Worm (Caenorhabditis elegans) whole organism, late embryonic: ENCODE measurements around the gene srbc-2.

Experiments used
- ama-1 ChIP-seq: fragments of 150-350 bp; optimal IDR thresholded peaks from 2 replicates; lab custom pipeline; 2014
- tbx-2 ChIP-seq: sonication (generic microtip); optimal IDR thresholded peaks from 2 replicates; lab custom pipeline; 2016; ENCODE audit warnings: missing genetic modification characterization, missing compliant biosample characterization
- ztf-16 ChIP-seq: sonication (generic microtip); optimal IDR thresholded peaks from 2 replicates; lab custom pipeline; 2017; ENCODE audit warnings: missing genetic modification characterization, missing compliant biosample characterization

ce11 chrV:3398314-3398713 is 21.4 kb upstream of the srbc-2 start, which contains the start of gene T20D4.11:
- no peak for TF ChIP-seq ama-1
- no peak for TF ChIP-seq ztf-16 (tag; lab: Kevin White, UChicago)
- no peak for TF ChIP-seq tbx-2
